Fruit fly (Drosophila melanogaster) whole organism, pupa: ENCODE data around the gene Nep4.

Experiments
- CG12605 ChIP-seq: fragments of 200-800 bp; sonication (Bioruptor generic); IDR thresholded peaks from 2 replicates; pipeline ENCODE4 v1.3.6; 2022; ENCODE audit warnings: missing biosample characterization, missing genetic modification characterization
- CG8301 ChIP-seq: fragments of 200-800 bp; sonication (Bioruptor generic); optimal IDR thresholded peaks from 2 replicates; lab custom pipeline; 2018; ENCODE audit warnings: missing biosample characterization, mild to moderate bottlenecking, missing genetic modification characterization
- EcR ChIP-seq: fragments of 200-800 bp; sonication (Bioruptor generic); optimal IDR thresholded peaks from 3 replicates; lab custom pipeline; 2019; ENCODE audit warnings: missing biosample characterization, missing genetic modification characterization, mild to moderate bottlenecking, moderate library complexity, missing genetic modification reagents

DNA sequence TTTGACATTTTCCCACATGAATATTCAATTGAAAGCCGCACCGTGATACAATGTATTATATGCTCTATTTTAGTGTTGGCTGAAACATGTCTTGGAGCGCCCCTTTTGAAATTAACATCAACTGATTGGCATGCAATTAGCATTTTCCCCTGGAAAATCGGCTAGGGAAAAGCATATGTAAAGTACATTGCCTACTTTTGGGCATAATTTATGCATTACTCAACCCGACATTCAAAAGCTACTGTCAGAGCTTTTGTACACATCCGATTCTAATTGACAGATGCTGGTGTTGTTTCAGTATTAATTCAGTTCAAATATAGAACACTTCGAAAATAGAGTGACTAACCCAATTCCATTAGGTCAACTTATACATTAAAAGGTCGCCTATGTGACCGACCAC is 16.1 kb upstream of the Nep4 start:
- TF ChIP-seq CG12605 (no peak), CG8301 (tag; lab: Kevin White, UChicago) (no peak), EcR (no peak)
